Worm (Caenorhabditis elegans) whole organism, midembryonic: ENCODE measurements around the gene dhs-25.

Experiments used
- T22C8.4 ChIP-seq: fragments of 200-800 bp; sonication (Bioruptor generic); IDR thresholded peaks from 2 replicates; pipeline ENCODE4 v1.3.6; 2022; ENCODE audit warnings: missing genetic modification characterization, missing compliant biosample characterization
- cog-1 ChIP-seq: sonication (generic microtip); optimal IDR thresholded peaks from 2 replicates; lab custom pipeline; 2016; ENCODE audit warnings: missing genetic modification characterization, missing compliant biosample characterization
- flt-1 ChIP-seq: fragments of 200-800 bp; sonication (Bioruptor generic); IDR thresholded peaks from 2 replicates; pipeline ENCODE4 v1.3.6; 2022; ENCODE audit warnings: missing genetic modification characterization, missing compliant biosample characterization
- ztf-23 ChIP-seq: fragments of 200-800 bp; sonication (Bioruptor generic); IDR thresholded peaks from 2 replicates; pipeline ENCODE4 v1.3.6; 2022; ENCODE audit warnings: missing genetic modification reagents, missing genetic modification characterization, missing compliant biosample characterization
- ztf-29 ChIP-seq: fragments of 200-800 bp; sonication (Bioruptor generic); IDR thresholded peaks from 2 replicates; pipeline ENCODE4 v1.3.6; 2022; ENCODE audit warnings: missing genetic modification reagents, missing genetic modification characterization, missing compliant biosample characterization

DNA sequence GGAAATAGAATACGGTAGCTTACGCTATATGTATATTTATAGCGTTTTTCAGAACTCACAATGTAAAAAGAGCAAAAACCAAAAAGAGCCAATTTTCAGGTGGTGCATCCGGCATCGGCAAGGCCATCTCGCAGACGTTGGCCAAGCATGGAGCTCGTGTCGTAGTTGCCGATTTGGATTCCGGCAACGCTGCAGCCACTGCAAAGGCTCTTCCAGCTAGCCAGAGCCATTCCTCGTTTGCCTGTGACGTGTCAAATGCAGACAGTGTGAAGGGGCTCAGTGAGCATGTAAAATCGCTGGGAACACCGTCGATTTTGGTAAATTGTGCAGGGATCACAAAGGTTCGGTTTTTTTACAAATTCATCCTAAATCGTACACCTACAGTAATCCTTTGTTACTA is 764 bp downstream of the dhs-25 start:
- TF ChIP-seq cog-1 (tag; lab: Kevin White, UChicago) (no peak), flt-1 (no peak), ztf-23 (GFP tag; lab: Robert Waterston, UW) (no peak), T22C8.4 (GFP tag; lab: Robert Waterston, UW) (no peak), ztf-29 (no peak)
